Worm (Caenorhabditis elegans) whole organism, young adult: ENCODE data around the gene Y48C3A.20.
A peak's percentile ranks its signal among the peaks of the same experiment; 100 is the strongest.

Experiments used
- D2030.7 ChIP-seq: fragments of 200-800 bp; sonication (Bioruptor generic); IDR thresholded peaks from 2 replicates; pipeline ENCODE4 v1.3.6; 2022; ENCODE audit warnings: missing genetic modification reagents, missing genetic modification characterization, missing compliant biosample characterization
- F23B12.7 ChIP-seq: sonication (generic microtip); optimal IDR thresholded peaks from 2 replicates; lab custom pipeline; 2017; ENCODE audit warnings: missing genetic modification characterization, mild to moderate bottlenecking, missing compliant biosample characterization, antibody characterized with exemption, moderate library complexity; ENCODE audit not compliant: insufficient read depth
- F33H1.4 ChIP-seq: fragments of 200-800 bp; sonication (Bioruptor generic); IDR thresholded peaks from 2 replicates; pipeline ENCODE4 v1.3.6; 2022; ENCODE audit warnings: missing genetic modification reagents, missing genetic modification characterization, missing compliant biosample characterization
- F37B4.10 ChIP-seq: fragments of 200-800 bp; sonication (Bioruptor generic); IDR thresholded peaks from 2 replicates; pipeline ENCODE4 v1.3.6; 2022; ENCODE audit warnings: missing genetic modification characterization, missing compliant biosample characterization
- K12H6.12 ChIP-seq: fragments of 200-800 bp; sonication (Bioruptor generic); optimal IDR thresholded peaks from 2 replicates; lab custom pipeline; 2018; ENCODE audit warnings: mild to moderate bottlenecking, missing genetic modification characterization, missing compliant biosample characterization
- Y67H2A.10 ChIP-seq: fragments of 200-800 bp; sonication (Bioruptor generic); conservative IDR thresholded peaks from 2 replicates; pipeline ENCODE4 v1.3.6; 2022; ENCODE audit warnings: missing genetic modification reagents, missing genetic modification characterization, missing compliant biosample characterization
- attf-6 ChIP-seq: fragments of 200-800 bp; sonication (Bioruptor generic); IDR thresholded peaks from 2 replicates; pipeline ENCODE4 v1.3.6; 2022; ENCODE audit warnings: missing genetic modification reagents, missing genetic modification characterization, missing compliant biosample characterization
- bed-2 ChIP-seq: fragments of 200-800 bp; sonication (Bioruptor generic); IDR thresholded peaks from 2 replicates; pipeline ENCODE4 v1.3.6; 2022; ENCODE audit warnings: missing genetic modification reagents, missing genetic modification characterization, missing compliant biosample characterization
- ceh-100 ChIP-seq: fragments of 200-800 bp; sonication (Bioruptor generic); IDR thresholded peaks from 2 replicates; pipeline ENCODE4 v1.3.6; 2022; ENCODE audit warnings: missing genetic modification reagents, missing genetic modification characterization, missing compliant biosample characterization
- dox-1 ChIP-seq: fragments of 200-800 bp; sonication (Bioruptor generic); IDR thresholded peaks from 2 replicates; pipeline ENCODE4 v1.3.6; 2022; ENCODE audit warnings: missing genetic modification reagents, missing genetic modification characterization, missing compliant biosample characterization
- dpl-1 ChIP-seq: fragments of 150-350 bp; optimal IDR thresholded peaks from 2 replicates; lab custom pipeline; 2014; ENCODE audit warnings: missing biosample characterization, missing genetic modification reagents, missing genetic modification characterization
- efl-1 ChIP-seq: fragments of 150-350 bp; optimal IDR thresholded peaks from 2 replicates; lab custom pipeline; 2014; ENCODE audit warnings: missing biosample characterization, missing genetic modification reagents, missing genetic modification characterization
- egl-44 ChIP-seq: fragments of 200-800 bp; sonication (Bioruptor generic); IDR thresholded peaks from 2 replicates; pipeline ENCODE4 v1.3.6; 2022; ENCODE audit warnings: missing genetic modification reagents, missing genetic modification characterization, missing compliant biosample characterization
- egrh-3 ChIP-seq: fragments of 200-800 bp; sonication (Bioruptor generic); IDR thresholded peaks from 2 replicates; pipeline ENCODE4 v1.3.6; 2022; ENCODE audit warnings: missing genetic modification reagents, missing genetic modification characterization, missing compliant biosample characterization
- hmg-1.2 ChIP-seq: fragments of 200-800 bp; sonication (Bioruptor generic); IDR thresholded peaks from 2 replicates; pipeline ENCODE4 v1.3.6; 2022; ENCODE audit warnings: missing genetic modification reagents, missing genetic modification characterization, missing compliant biosample characterization
- lin-35 ChIP-seq, 3 experiments: fragments of 150-350 bp in 2 of 3; sonication (generic microtip) in 1 of 3; optimal IDR thresholded peaks; 2 replicates each; lab custom pipeline; 2014 to 2018; ENCODE audit warnings: missing biosample characterization in 3 of 3, missing genetic modification characterization in 3 of 3, missing genetic modification reagents in 3 of 3
- lin-40 ChIP-seq: sonication (generic microtip); optimal IDR thresholded peaks from 2 replicates; lab custom pipeline; 2016; ENCODE audit warnings: missing genetic modification characterization, mild to moderate bottlenecking, missing compliant biosample characterization, missing genotype, missing genetic modification reagents
- lin-54 ChIP-seq: fragments of 200-800 bp; sonication (Bioruptor generic); optimal IDR thresholded peaks from 2 replicates; lab custom pipeline; 2018; ENCODE audit warnings: mild to moderate bottlenecking, missing genetic modification characterization, missing compliant biosample characterization
- lsl-1 ChIP-seq: fragments of 200-800 bp; sonication (Bioruptor generic); optimal IDR thresholded peaks from 2 replicates; lab custom pipeline; 2018; ENCODE audit warnings: mild to moderate bottlenecking, missing genetic modification characterization, moderate library complexity, missing compliant biosample characterization
- madf-3 ChIP-seq: fragments of 200-800 bp; sonication (Bioruptor generic); IDR thresholded peaks from 2 replicates; pipeline ENCODE4 v1.3.6; 2022; ENCODE audit warnings: missing genetic modification reagents, missing genetic modification characterization, missing compliant biosample characterization
- madf-6 ChIP-seq: fragments of 200-800 bp; sonication (Bioruptor generic); IDR thresholded peaks from 2 replicates; pipeline ENCODE4 v1.3.6; 2022; ENCODE audit warnings: missing genetic modification reagents, missing genetic modification characterization, missing compliant biosample characterization
- nfyb-1 ChIP-seq: fragments of 200-800 bp; sonication (Bioruptor generic); IDR thresholded peaks from 2 replicates; pipeline ENCODE4 v1.3.6; 2022; ENCODE audit warnings: missing genetic modification reagents, missing genetic modification characterization, missing compliant biosample characterization
- nhr-80 ChIP-seq: sonication (generic microtip); optimal IDR thresholded peaks from 2 replicates; lab custom pipeline; 2016; ENCODE audit warnings: missing genetic modification characterization, missing compliant biosample characterization
- pbrm-1 ChIP-seq: fragments of 200-800 bp; sonication (Bioruptor generic); IDR thresholded peaks from 2 replicates; pipeline ENCODE4 v1.3.6; 2022; ENCODE audit warnings: missing genetic modification reagents, missing genetic modification characterization, missing compliant biosample characterization
- pha-4 ChIP-seq: fragments of 150-350 bp; sonication (generic microtip); optimal IDR thresholded peaks from 2 replicates; lab custom pipeline; 2014; ENCODE audit warnings: missing biosample characterization, missing genetic modification reagents, missing genetic modification characterization
- rcor-1 ChIP-seq: fragments of 200-800 bp; sonication (Bioruptor generic); IDR thresholded peaks from 2 replicates; pipeline ENCODE4 v1.3.6; 2022; ENCODE audit warnings: missing genetic modification reagents, missing genetic modification characterization, missing compliant biosample characterization
- snpc-1.1 ChIP-seq: sonication (generic microtip); optimal IDR thresholded peaks from 2 replicates; lab custom pipeline; 2017; ENCODE audit warnings: missing genetic modification characterization, mild to moderate bottlenecking, missing compliant biosample characterization, antibody characterized with exemption, moderate library complexity, missing genotype, missing genetic modification reagents; ENCODE audit not compliant: insufficient read depth
- snpc-1.3 ChIP-seq: sonication (generic microtip); optimal IDR thresholded peaks from 2 replicates; lab custom pipeline; 2017; ENCODE audit warnings: missing genetic modification characterization, mild to moderate bottlenecking, missing compliant biosample characterization, antibody characterized with exemption, moderate library complexity, missing genotype, missing genetic modification reagents; ENCODE audit not compliant: insufficient read depth
- snpc-3.4 ChIP-seq: sonication (generic microtip); optimal IDR thresholded peaks from 2 replicates; lab custom pipeline; 2017; ENCODE audit warnings: missing genetic modification characterization, mild to moderate bottlenecking, missing compliant biosample characterization, antibody characterized with exemption, moderate library complexity, missing genotype, missing genetic modification reagents
- snpc-4 ChIP-seq, 5 experiments: fragments of 150-350 bp in 1 of 5; sonication (generic microtip) in 4 of 5; optimal IDR thresholded peaks; 2 replicates each; lab custom pipeline; 2014 to 2018; ENCODE audit warnings: missing genetic modification characterization in 5 of 5, missing biosample characterization in 3 of 5, antibody characterized with exemption in 2 of 5, mild to moderate bottlenecking in 2 of 5, missing compliant biosample characterization in 2 of 5, missing genotype in 2 of 5, moderate library complexity in 2 of 5, missing genetic modification reagents in 1 of 5
- tbx-9 ChIP-seq: sonication (generic microtip); optimal IDR thresholded peaks from 2 replicates; lab custom pipeline; 2016; ENCODE audit warnings: borderline replicate concordance, missing genetic modification characterization, inconsistent platforms, missing compliant biosample characterization
- unc-130 ChIP-seq: sonication (generic microtip); optimal IDR thresholded peaks from 2 replicates; lab custom pipeline; 2016; ENCODE audit warnings: missing genetic modification reagents, missing genetic modification characterization, missing compliant biosample characterization
- xnd-1 ChIP-seq: sonication (generic microtip); optimal IDR thresholded peaks from 2 replicates; lab custom pipeline; 2016; ENCODE audit warnings: missing genotype, missing genetic modification reagents, missing genetic modification characterization, missing compliant biosample characterization
- zfh-2 ChIP-seq: fragments of 200-800 bp; sonication (Bioruptor generic); conservative IDR thresholded peaks from 2 replicates; pipeline ENCODE4 v1.3.6; 2022; ENCODE audit warnings: missing genetic modification reagents, missing genetic modification characterization, missing compliant biosample characterization
- zim-3 ChIP-seq: sonication (generic microtip); optimal IDR thresholded peaks from 2 replicates; lab custom pipeline; 2017; ENCODE audit warnings: mild to moderate bottlenecking, missing genetic modification characterization, moderate library complexity, missing compliant biosample characterization
- ztf-26 ChIP-seq: sonication (generic microtip); optimal IDR thresholded peaks from 2 replicates; lab custom pipeline; 2017; ENCODE audit warnings: missing genetic modification characterization, missing compliant biosample characterization
- ztf-28 ChIP-seq: fragments of 200-800 bp; sonication (Bioruptor generic); IDR thresholded peaks from 2 replicates; pipeline ENCODE4 v1.3.6; 2022; ENCODE audit warnings: missing genetic modification reagents, missing genetic modification characterization, missing compliant biosample characterization

Y48C3A.20 gene

ce11 chrII:13369231-13369630 is at the start of gene Y48C3A.20:
TSS of gene Y48C3A.20 (plus strand) at chrII:13369607.
- TF ChIP-seq K12H6.12 (tag; lab: Kevin White, UChicago) (peak; percentile 13), snpc-3.4 (peak; percentile 67), snpc-4 (GFP tag; optimal IDR thresholded peaks at IDR 0.05; lab: Kevin White, UChicago) (no peak), snpc-4 (tag; optimal IDR thresholded peaks at IDR 0.05; lab: Kevin White, UChicago) (peak in 1 of 4 experiments; percentile 74), ztf-26 (no peak), D2030.7 (GFP tag; lab: Robert Waterston, UW) (peak; percentile 62; the same call in 1 of the 2 replicates), F23B12.7 (tag; lab: Kevin White, UChicago) (peak; percentile 51), zim-3 (no peak), ztf-28 (GFP tag; lab: Robert Waterston, UW) (no peak), dpl-1 (GFP tag; lab: Kevin White, UChicago) (peak; percentile 27), hmg-1.2 (GFP tag; lab: Robert Waterston, UW) (peak; percentile 100), attf-6 (GFP tag; lab: Robert Waterston, UW) (no peak), F37B4.10 (GFP tag; lab: Robert Waterston, UW) (no peak), lin-40 (tag; lab: Kevin White, UChicago) (peak; percentile 53), efl-1 (GFP tag; lab: Kevin White, UChicago) (peak; percentile 34), tbx-9 (tag; lab: Kevin White, UChicago) (no peak), pha-4 (tag; lab: Kevin White, UChicago) (no peak), rcor-1 (no peak; the same call in 1 of the 2 replicates), lsl-1 (GFP tag; lab: Kevin White, UChicago) (peak; percentile 63), lin-35 (GFP tag; optimal IDR thresholded peaks at IDR 0.05; lab: Kevin White, UChicago) (peak in 2 of 3 experiments; percentile 7 to 62), lin-54 (GFP tag; lab: Kevin White, UChicago) (peak; percentile 83), madf-6 (GFP tag; lab: Robert Waterston, UW) (peak; percentile 87), snpc-1.3 (peak; percentile 48), ceh-100 (GFP tag; lab: Robert Waterston, UW) (peak; percentile 42; the same call in 1 of the 2 replicates), xnd-1 (tag; lab: Kevin White, UChicago) (peak; percentile 43), snpc-1.1 (peak; percentile 14), F33H1.4 (GFP tag; lab: Robert Waterston, UW) (no peak; the same call in 1 of the 2 replicates)

ce11 chrII:13320811-13321210 is 48.6 kb upstream of the Y48C3A.20 start, which contains the start of gene mac-1:
TSS of gene mac-1 (minus strand) at chrII:13320911.
- TF ChIP-seq unc-130 (GFP tag; lab: Kevin White, UChicago) (no peak), madf-3 (GFP tag; lab: Robert Waterston, UW) (no peak), bed-2 (GFP tag; lab: Robert Waterston, UW) (no peak), egl-44 (GFP tag; lab: Robert Waterston, UW) (no peak)

ce11 chrII:13321235-13321634 is 48.2 kb upstream of the Y48C3A.20 start:
- TF ChIP-seq pbrm-1: 0 out of 2 replicates have a peak, but pooled peaks have one; percentile 42
- TF ChIP-seq egrh-3: no peak
- peak; percentile 58; the same call in 1 of the 2 replicates for TF ChIP-seq nfyb-1 (GFP tag; lab: Robert Waterston, UW)

- peak; percentile 52; the same call in 1 of the 2 replicates for TF ChIP-seq egrh-3
- no peak for TF ChIP-seq lin-54 (GFP tag; lab: Kevin White, UChicago)
- no peak for TF ChIP-seq Y67H2A.10 (GFP tag; lab: Robert Waterston, UW)
- no peak for TF ChIP-seq dox-1
- no peak for TF ChIP-seq pbrm-1
- peak; percentile 87 for TF ChIP-seq zfh-2 (GFP tag; lab: Robert Waterston, UW)
- no peak for TF ChIP-seq nhr-80 (tag; lab: Kevin White, UChicago)
- TF ChIP-seq, all 124 proteins: peak for 2
Observed at ce11 chrII:13325290-13325689, 44.1 kb upstream of the Y48C3A.20 start.
